Fruit fly (Drosophila melanogaster) whole organism, embryonic: Measurements from ENCODE around the gene CG32189.

Source experiments
- Asciz ChIP-seq: fragments of 200-800 bp; sonication (Bioruptor generic); optimal IDR thresholded peaks from 2 replicates; lab custom pipeline; 2017; ENCODE audit warnings: missing biosample characterization, mild to moderate bottlenecking, missing genetic modification characterization, missing genetic modification reagents
- Awh ChIP-seq: fragments of 200-800 bp; sonication (Bioruptor generic); IDR thresholded peaks from 2 replicates; pipeline ENCODE4, ENCODE4 v1.3.6; 2022; ENCODE audit warnings: missing biosample characterization, missing genetic modification characterization
- B-H1 ChIP-seq: fragments of 200-800 bp; sonication (Bioruptor generic); IDR thresholded peaks from 3 replicates; pipeline ENCODE4 v1.3.6; 2022; ENCODE audit warnings: missing biosample characterization, missing genetic modification characterization
- B-H2 ChIP-seq: fragments of 200-800 bp; sonication (Bioruptor generic); optimal IDR thresholded peaks from 2 replicates; lab custom pipeline; 2018; ENCODE audit warnings: missing biosample characterization, mild to moderate bottlenecking, missing genetic modification characterization
- CG11247 ChIP-seq: fragments of 200-800 bp; sonication (Bioruptor generic); IDR thresholded peaks from 2 replicates; pipeline ENCODE4 v1.3.6; 2022; ENCODE audit warnings: missing biosample characterization, missing genetic modification characterization
- CG11560 ChIP-seq: fragments of 200-800 bp; sonication (Bioruptor generic); IDR thresholded peaks from 3 replicates; pipeline ENCODE4 v1.3.6; 2022; ENCODE audit warnings: missing biosample characterization, missing genetic modification characterization
- CG12155 ChIP-seq: fragments of 200-800 bp; sonication (Bioruptor generic); optimal IDR thresholded peaks from 3 replicates; lab custom pipeline; 2016; ENCODE audit warnings: missing biosample characterization, missing genetic modification characterization
- CG12659 ChIP-seq: fragments of 200-800 bp; sonication (Bioruptor generic); optimal IDR thresholded peaks from 3 replicates; lab custom pipeline; 2017; ENCODE audit warnings: mild to moderate bottlenecking, missing biosample characterization, missing genetic modification reagents, missing genetic modification characterization
- CG13287 ChIP-seq: fragments of 200-800 bp; sonication (Bioruptor generic); IDR thresholded peaks from 2 replicates; pipeline ENCODE4 v1.3.6; 2022; ENCODE audit warnings: missing biosample characterization, missing genetic modification characterization; ENCODE audit not compliant: partially characterized antibody
- CG18262 ChIP-seq: fragments of 200-800 bp; optimal IDR thresholded peaks from 3 replicates; lab custom pipeline; 2019; ENCODE audit warnings: missing biosample characterization, mild to moderate bottlenecking, missing genetic modification characterization, moderate library complexity
- CG31224 ChIP-seq: fragments of 200-800 bp; sonication (Bioruptor generic); IDR thresholded peaks from 2 replicates; pipeline ENCODE4 v1.3.6; 2022; ENCODE audit warnings: missing biosample characterization, missing genetic modification characterization
- CG31365 ChIP-seq: fragments of 200-800 bp; sonication (Bioruptor generic); optimal IDR thresholded peaks from 2 replicates; lab custom pipeline; 2018; ENCODE audit warnings: missing biosample characterization, mild to moderate bottlenecking, missing genetic modification characterization
- CG34224 ChIP-seq: fragments of 200-800 bp; sonication (Bioruptor generic); IDR thresholded peaks from 3 replicates; pipeline ENCODE4 v1.3.6; 2022; ENCODE audit warnings: missing biosample characterization, missing genetic modification characterization; ENCODE audit not compliant: partially characterized antibody
- CG4617 ChIP-seq: fragments of 200-800 bp; sonication (Bioruptor generic); optimal IDR thresholded peaks from 3 replicates; lab custom pipeline; 2016; ENCODE audit warnings: missing biosample characterization, missing genetic modification characterization, borderline replicate concordance
- CG6791 ChIP-seq: fragments of 200-800 bp; sonication (Bioruptor generic); IDR thresholded peaks from 3 replicates; pipeline ENCODE4 v1.3.6; 2022; ENCODE audit warnings: missing biosample characterization, missing genetic modification characterization; ENCODE audit not compliant: partially characterized antibody
- CG6854 ChIP-seq: fragments of 200-800 bp; sonication (Bioruptor generic); optimal IDR thresholded peaks from 3 replicates; lab custom pipeline; 2017; ENCODE audit warnings: missing biosample characterization, mild to moderate bottlenecking, missing genetic modification characterization
- CG7839 ChIP-seq: fragments of 200-800 bp; sonication (Bioruptor generic); optimal IDR thresholded peaks from 3 replicates; lab custom pipeline; 2018; ENCODE audit warnings: missing biosample characterization, mild to moderate bottlenecking, missing genetic modification characterization, moderate library complexity
- CG7987 ChIP-seq: fragments of 200-800 bp; sonication (Bioruptor generic); optimal IDR thresholded peaks from 2 replicates; lab custom pipeline; 2018; ENCODE audit warnings: missing biosample characterization, mild to moderate bottlenecking, missing genetic modification characterization, moderate library complexity
- CG8290 ChIP-seq, 3 experiments: fragments of 200-800 bp; sonication (Bioruptor generic); optimal IDR thresholded peaks; 2 replicates each; lab custom pipeline; 2016 to 2019; ENCODE audit warnings: missing biosample characterization in 3 of 3, missing genetic modification characterization in 3 of 3, mild to moderate bottlenecking in 2 of 3, moderate library complexity in 1 of 3
- CG8924 ChIP-seq: fragments of 200-800 bp; optimal IDR thresholded peaks from 3 replicates; lab custom pipeline; 2019; ENCODE audit warnings: missing biosample characterization, mild to moderate bottlenecking, missing genetic modification characterization, moderate library complexity
- CG9437 ChIP-seq: fragments of 200-800 bp; sonication (Bioruptor generic); optimal IDR thresholded peaks from 2 replicates; lab custom pipeline; 2018; ENCODE audit warnings: missing biosample characterization, mild to moderate bottlenecking, missing genetic modification characterization
- CHES-1-like ChIP-seq: fragments of 200-800 bp; sonication (Bioruptor generic); optimal IDR thresholded peaks from 2 replicates; lab custom pipeline; 2016; ENCODE audit warnings: missing biosample characterization, missing genetic modification characterization
- CoRest ChIP-seq: fragments of 200-800 bp; sonication (Bioruptor generic); optimal IDR thresholded peaks from 3 replicates; lab custom pipeline; 2018; ENCODE audit warnings: missing biosample characterization, mild to moderate bottlenecking, missing genetic modification characterization, moderate library complexity
- Ets97D ChIP-seq: fragments of 200-800 bp; sonication (Bioruptor generic); optimal IDR thresholded peaks from 3 replicates; lab custom pipeline; 2016; ENCODE audit warnings: missing biosample characterization, missing genetic modification characterization
- H15 ChIP-seq: fragments of 200-800 bp; sonication (Bioruptor generic); IDR thresholded peaks from 3 replicates; pipeline ENCODE4 v1.3.6; 2022; ENCODE audit warnings: missing biosample characterization, missing genetic modification characterization
- HLH3B ChIP-seq: fragments of 200-800 bp; sonication (Bioruptor generic); IDR thresholded peaks from 2 replicates; pipeline ENCODE4 v1.3.6; 2022; ENCODE audit warnings: missing biosample characterization, missing genetic modification characterization
- HLHmδ ChIP-seq: fragments of 200-800 bp; sonication (Bioruptor generic); optimal IDR thresholded peaks from 2 replicates; lab custom pipeline; 2018; ENCODE audit warnings: missing biosample characterization, mild to moderate bottlenecking, missing genetic modification characterization, moderate library complexity
- Max ChIP-seq: fragments of 200-800 bp; sonication (Bioruptor generic); optimal IDR thresholded peaks from 2 replicates; lab custom pipeline; 2016; ENCODE audit warnings: missing biosample characterization, mild to moderate bottlenecking, missing genetic modification characterization
- NC2β ChIP-seq: fragments of 200-800 bp; sonication (Bioruptor generic); optimal IDR thresholded peaks from 2 replicates; lab custom pipeline; 2016; ENCODE audit warnings: missing biosample characterization, missing genetic modification characterization
- NK7.1 ChIP-seq: fragments of 200-800 bp; sonication (Bioruptor generic); optimal IDR thresholded peaks from 3 replicates; lab custom pipeline; 2016; ENCODE audit warnings: missing biosample characterization, missing genetic modification characterization
- Ravus ChIP-seq: fragments of 200-800 bp; sonication (Bioruptor generic); IDR thresholded peaks from 2 replicates; pipeline ENCODE4 v1.3.6; 2022; ENCODE audit warnings: missing biosample characterization, missing genetic modification characterization
- Usf ChIP-seq: fragments of 200-800 bp; sonication (Bioruptor generic); optimal IDR thresholded peaks from 2 replicates; lab custom pipeline; 2017; ENCODE audit warnings: missing genotype, missing biosample characterization, missing genetic modification characterization
- chinmo ChIP-seq: fragments of 200-800 bp; sonication (Bioruptor generic); IDR thresholded peaks from 4 replicates; pipeline ENCODE4 v1.3.6; 2022; ENCODE audit warnings: missing biosample characterization, missing genetic modification characterization; ENCODE audit not compliant: partially characterized antibody
- fd102C ChIP-seq: fragments of 200-800 bp; sonication (Bioruptor generic); optimal IDR thresholded peaks from 2 replicates; lab custom pipeline; 2018; ENCODE audit warnings: missing biosample characterization, mild to moderate bottlenecking, missing genetic modification characterization, moderate library complexity
- gce ChIP-seq: fragments of 200-800 bp; sonication (Bioruptor generic); IDR thresholded peaks from 3 replicates; pipeline ENCODE4 v1.3.6; 2022; ENCODE audit warnings: missing biosample characterization, missing genetic modification characterization
- gsb ChIP-seq: fragments of 200-800 bp; sonication (Bioruptor generic); IDR thresholded peaks from 2 replicates; pipeline ENCODE4 v1.3.6; 2022; ENCODE audit warnings: missing biosample characterization, missing genetic modification characterization
- insv ChIP-seq, 2 experiments: fragments of 200-800 bp; sonication (Bioruptor generic); optimal IDR thresholded peaks; 3 replicates each; lab custom pipeline; 2016 to 2018; ENCODE audit warnings: missing biosample characterization in 2 of 2, missing genetic modification characterization in 2 of 2
- lilli ChIP-seq: fragments of 200-800 bp; sonication (Bioruptor generic); optimal IDR thresholded peaks from 3 replicates; lab custom pipeline; 2016; ENCODE audit warnings: missing biosample characterization, missing genetic modification characterization
- nmo ChIP-seq: fragments of 200-800 bp; sonication (Bioruptor generic); optimal IDR thresholded peaks from 2 replicates; lab custom pipeline; 2018; ENCODE audit warnings: missing biosample characterization, mild to moderate bottlenecking, missing genetic modification characterization, moderate library complexity
- org-1 ChIP-seq: fragments of 200-800 bp; sonication (Bioruptor generic); optimal IDR thresholded peaks from 2 replicates; lab custom pipeline; 2017; ENCODE audit warnings: missing biosample characterization, missing genetic modification characterization
- otp ChIP-seq: fragments of 200-800 bp; sonication (Bioruptor generic); IDR thresholded peaks from 3 replicates; pipeline ENCODE4, ENCODE4 v1.3.6; 2022; ENCODE audit warnings: missing biosample characterization, missing genetic modification characterization
- phol ChIP-seq: fragments of 200-800 bp; sonication (Bioruptor generic); optimal IDR thresholded peaks from 3 replicates; lab custom pipeline; 2018; ENCODE audit warnings: missing biosample characterization, mild to moderate bottlenecking, missing genetic modification characterization, moderate library complexity
- pita ChIP-seq: fragments of 200-800 bp; sonication (Bioruptor generic); optimal IDR thresholded peaks from 2 replicates; lab custom pipeline; 2017; ENCODE audit warnings: missing biosample characterization, mild to moderate bottlenecking, missing genetic modification characterization
- slbo ChIP-seq: fragments of 200-800 bp; sonication (Bioruptor generic); IDR thresholded peaks from 2 replicates; pipeline ENCODE4 v1.3.6; 2022; ENCODE audit warnings: missing biosample characterization, missing genetic modification characterization
- tap ChIP-seq: fragments of 200-800 bp; optimal IDR thresholded peaks from 3 replicates; lab custom pipeline; 2019; ENCODE audit warnings: missing biosample characterization, mild to moderate bottlenecking, missing genetic modification characterization, moderate library complexity

CG32189 gene

DNA sequence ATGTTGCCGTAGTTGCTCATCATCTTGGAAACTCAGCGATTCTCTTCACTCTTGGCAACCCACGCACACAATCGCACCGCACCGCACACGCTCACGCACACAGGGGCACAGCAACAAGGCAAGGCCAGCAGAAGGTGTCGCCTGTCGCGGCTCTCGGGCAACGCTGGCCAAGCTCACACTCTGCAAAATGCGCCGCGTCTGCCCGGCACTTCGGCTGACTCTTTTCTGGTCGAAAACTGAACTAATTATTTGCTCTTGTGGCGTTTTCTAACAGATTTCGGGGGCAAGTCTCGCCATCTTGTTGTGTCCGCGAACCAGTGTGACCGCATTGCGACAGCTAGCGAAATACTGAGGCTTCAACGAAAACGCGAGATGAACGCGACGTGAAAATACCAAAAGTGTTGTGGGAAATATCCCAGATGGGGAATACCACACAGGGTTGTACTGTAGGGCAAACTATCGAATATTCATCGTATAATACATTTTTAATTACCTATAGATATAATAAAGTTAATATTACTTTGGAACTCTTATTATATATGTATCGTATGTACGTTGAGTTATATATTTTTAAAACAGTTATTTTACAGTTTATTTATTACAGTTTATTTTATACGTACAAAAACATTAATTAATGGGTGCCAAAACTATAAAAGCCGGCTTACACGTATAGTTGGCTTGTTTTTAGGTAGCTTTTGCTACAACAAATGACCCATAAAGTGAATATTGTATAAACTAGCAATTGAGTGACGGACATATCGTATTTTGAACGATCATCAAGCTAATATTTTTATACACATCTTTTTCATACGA lies 11.4 kb upstream of the CG32189 start, which contains the start of the genes MED19 and CG7430 (continued):
- peak; percentile 28; the same call in 1 of the 3 replicates for TF ChIP-seq CG34224 (GFP tag; lab: Robert Waterston, UW)
- TF ChIP-seq CG13287: peak; percentile 33
- TF ChIP-seq gce (GFP tag; lab: Robert Waterston, UW): no peak
- peak; percentile 79 for TF ChIP-seq CG4617 (GFP tag; lab: Kevin White, UChicago)
- peak; percentile 34 for TF ChIP-seq CG6854 (GFP tag; lab: Kevin White, UChicago)
- TF ChIP-seq CoRest (tag; lab: Kevin White, UChicago): peak; percentile 46
- peak; percentile 94 for TF ChIP-seq CG11560 (tag; lab: Robert Waterston, UW)

DNA sequence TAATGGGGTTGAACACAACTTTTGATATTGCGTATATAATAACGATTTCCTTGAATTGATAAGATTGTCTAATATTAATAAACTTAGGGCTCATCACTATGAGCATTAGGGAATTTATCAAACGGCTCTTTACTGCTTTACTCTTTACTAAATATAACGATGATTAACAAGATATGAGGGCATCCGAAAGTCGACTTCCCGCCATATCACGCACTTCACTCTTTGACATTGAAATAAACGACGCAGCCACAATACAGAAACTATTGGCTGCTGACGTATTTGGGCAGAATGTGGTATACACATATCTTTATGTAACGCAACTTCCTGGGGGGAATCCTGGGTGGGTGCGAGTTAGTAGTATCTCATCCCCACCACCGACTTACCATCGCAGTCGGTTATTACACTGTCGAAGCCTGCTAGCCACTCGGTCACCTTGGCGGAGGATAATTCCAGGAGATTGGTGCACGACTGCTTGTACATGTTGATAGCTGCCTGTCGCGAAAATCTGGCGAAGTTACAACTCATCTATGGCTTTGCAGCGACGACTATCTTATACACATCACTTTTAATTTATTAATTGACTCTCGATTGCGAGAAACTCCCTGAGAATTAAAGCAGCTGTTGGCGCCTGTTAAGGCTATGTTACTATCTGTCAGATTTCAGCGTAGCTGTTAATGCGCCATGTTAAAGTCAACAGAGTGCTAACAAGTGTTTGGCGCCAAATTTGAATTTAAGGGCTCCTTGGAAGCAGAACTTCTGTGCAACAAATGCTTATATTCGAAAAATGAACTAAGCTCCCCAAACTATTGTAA lies 8.1 kb upstream of the CG32189 start, which contains the start of gene CG5567:
Gene CG5567 (minus strand): TSS at position 653 of the 812 bp plus-strand sequence.
- TF ChIP-seq Max (no peak), gsb (GFP tag; lab: Robert Waterston, UW) (no peak), HLHmδ (no peak), otp (no peak), Ravus (GFP tag; lab: Robert Waterston, UW) (no peak), CG12155 (peak; percentile 14), Usf (no peak), Asciz (no peak), NC2β (GFP tag; lab: Kevin White, UChicago) (no peak), pita (no peak), CHES-1-like (peak; percentile 41), phol (tag; lab: Kevin White, UChicago) (peak; percentile 2), insv (GFP tag; optimal IDR thresholded peaks at IDR 0.05; lab: Kevin White, UChicago) (no peak), lilli (GFP tag; lab: Kevin White, UChicago) (peak; percentile 54), nmo (GFP tag; lab: Kevin White, UChicago) (no peak), NK7.1 (no peak), CG8290 (GFP tag; optimal IDR thresholded peaks at IDR 0.05; lab: Kevin White, UChicago) (no peak), CG8290 (tag; optimal IDR thresholded peaks at IDR 0.05; lab: Kevin White, UChicago) (peak in 1 of 2 experiments; percentile 33), CG8924 (no peak), org-1 (no peak), B-H2 (GFP tag; lab: Kevin White, UChicago) (no peak), HLH3B (GFP tag; lab: Robert Waterston, UW) (0 out of 2 replicates have a peak, but pooled peaks have one; percentile 16), B-H1 (GFP tag; lab: Robert Waterston, UW) (no peak), CG7987 (GFP tag; lab: Kevin White, UChicago) (no peak), CG11247 (GFP tag; lab: Robert Waterston, UW) (no peak), CG31365 (tag; lab: Kevin White, UChicago) (no peak), CG31224 (GFP tag; lab: Robert Waterston, UW) (no peak), slbo (GFP tag; lab: Robert Waterston, UW) (0 out of 2 replicates have a peak, but pooled peaks have one; percentile 36), H15 (GFP tag; lab: Robert Waterston, UW) (no peak), Ets97D (GFP tag; lab: Kevin White, UChicago) (peak; percentile 16), fd102C (GFP tag; lab: Kevin White, UChicago) (no peak), CG7839 (tag; lab: Kevin White, UChicago) (peak; percentile 42), CG9437 (no peak), Awh (GFP tag; lab: Robert Waterston, UW) (no peak), tap (no peak), CG12659 (GFP tag; lab: Kevin White, UChicago) (peak; percentile 20), CG18262 (tag; lab: Kevin White, UChicago) (no peak), CG6791 (GFP tag; lab: Robert Waterston, UW) (peak; percentile 33; the same call in 1 of the 3 replicates), chinmo (GFP tag; lab: Robert Waterston, UW) (0 out of 4 replicates have a peak, but pooled peaks have one; percentile 51)
